Worm (Caenorhabditis elegans): Measurements from ENCODE around the gene F48E3.2.

DNA sequence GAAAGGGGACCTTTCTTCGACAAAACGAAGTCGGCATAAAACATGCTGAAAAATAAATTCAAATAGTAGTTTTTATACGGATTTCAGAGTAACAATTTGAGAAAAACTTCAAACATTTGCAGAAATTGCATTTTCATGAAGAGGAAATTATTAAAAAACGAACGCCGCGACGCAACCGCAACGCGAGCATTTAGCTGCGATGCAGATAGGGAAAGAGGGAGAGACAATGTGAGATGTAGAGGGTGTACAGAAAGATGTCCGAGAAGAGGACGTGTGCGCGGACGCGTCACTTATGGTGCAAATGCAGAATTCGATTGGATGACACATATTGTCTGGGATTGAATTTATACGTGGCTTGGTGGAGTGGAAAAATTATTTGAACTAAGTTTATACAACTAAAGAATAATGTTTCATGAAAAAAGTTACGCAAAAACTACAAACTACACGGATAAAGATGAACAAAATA, 17.9 kb downstream of the F48E3.2 start, which contains the start of gene coh-1:
- no peak for TF ChIP-seq blmp-1 (tag; optimal IDR thresholded peaks at IDR 0.05; ENCODE audit: insufficient read depth)
- no peak for TF ChIP-seq nhr-6 (tag; optimal IDR thresholded peaks at IDR 0.05)
